Fruit fly (Drosophila melanogaster): ENCODE measurements around the gene CG11037.

Gene CG11037

DNA sequence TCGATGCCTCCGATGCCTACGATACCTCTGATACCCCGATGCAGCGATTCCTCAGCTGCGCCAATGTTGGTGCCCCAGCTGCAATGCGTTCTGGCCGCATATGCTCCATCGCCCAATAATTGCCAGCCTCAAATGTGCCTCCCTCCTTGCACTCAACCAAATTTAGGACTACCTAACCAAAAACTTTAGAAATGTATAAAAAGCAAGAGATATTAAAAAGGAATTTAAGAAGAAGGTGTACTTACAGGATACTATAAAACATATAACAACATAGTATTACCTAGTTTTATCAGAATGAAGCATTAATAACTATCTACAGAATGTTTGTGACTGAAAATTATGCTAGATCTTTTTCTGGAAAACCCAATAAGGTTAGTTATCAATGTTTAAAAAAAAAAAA lies 20.5 kb upstream of the CG11037 start:
- TF ChIP-seq cic (GFP tag; optimal IDR thresholded peaks at IDR 0.05) (no peak), CG33017 (tag; optimal IDR thresholded peaks at IDR 0.05) (no peak), CG5204 (GFP tag; optimal IDR thresholded peaks at IDR 0.05) (no peak), CG1620 (GFP tag; optimal IDR thresholded peaks at IDR 0.05) (no peak), toe (GFP tag; optimal IDR thresholded peaks at IDR 0.05) (no peak), Mnt (GFP tag; optimal IDR thresholded peaks at IDR 0.05) (no peak), Clk (GFP tag; optimal IDR thresholded peaks at IDR 0.05) (no peak), CG11617 (GFP tag; optimal IDR thresholded peaks at IDR 0.05) (no peak), Hr96 (GFP tag; optimal IDR thresholded peaks at IDR 0.05) (no peak), tj (GFP tag; optimal IDR thresholded peaks at IDR 0.05) (no peak), CG7045 (GFP tag; optimal IDR thresholded peaks at IDR 0.05) (no peak), CG12768 (GFP tag; optimal IDR thresholded peaks at IDR 0.05) (no peak)

dm6 chr3L:20980499-20980898 lies 19.3 kb upstream of the CG11037 start:
- TF ChIP-seq pad (GFP tag; optimal IDR thresholded peaks at IDR 0.05), result no peak
- no peak for TF ChIP-seq CG5204 (GFP tag; optimal IDR thresholded peaks at IDR 0.05)
- no peak for TF ChIP-seq Clk (GFP tag; optimal IDR thresholded peaks at IDR 0.05)
- no peak for TF ChIP-seq CG33017 (tag; optimal IDR thresholded peaks at IDR 0.05)
- no peak for TF ChIP-seq Crg-1 (GFP tag; optimal IDR thresholded peaks at IDR 0.05)
- no peak for TF ChIP-seq CG14711 (tag; optimal IDR thresholded peaks at IDR 0.05)
- no peak for TF ChIP-seq cic (GFP tag; optimal IDR thresholded peaks at IDR 0.05)
- TF ChIP-seq CG1620 (GFP tag; optimal IDR thresholded peaks at IDR 0.05), result no peak

- TF ChIP-seq tj (GFP tag; optimal IDR thresholded peaks at IDR 0.05) (no peak), Crg-1 (GFP tag; optimal IDR thresholded peaks at IDR 0.05) (no peak), cic (GFP tag; optimal IDR thresholded peaks at IDR 0.05) (no peak), bab1 (GFP tag; optimal IDR thresholded peaks at IDR 0.05) (no peak), toe (GFP tag; optimal IDR thresholded peaks at IDR 0.05) (no peak), ovo (GFP tag; optimal IDR thresholded peaks at IDR 0.05) (no peak), CG7101 (tag; optimal IDR thresholded peaks at IDR 0.05) (no peak), Clk (GFP tag; optimal IDR thresholded peaks at IDR 0.05) (no peak), CG7045 (GFP tag; optimal IDR thresholded peaks at IDR 0.05) (no peak), Mnt (GFP tag; optimal IDR thresholded peaks at IDR 0.05) (no peak)
These were observed 16.0 kb upstream of the CG11037 start for dm6 chr3L:20976967-20977720.

DNA sequence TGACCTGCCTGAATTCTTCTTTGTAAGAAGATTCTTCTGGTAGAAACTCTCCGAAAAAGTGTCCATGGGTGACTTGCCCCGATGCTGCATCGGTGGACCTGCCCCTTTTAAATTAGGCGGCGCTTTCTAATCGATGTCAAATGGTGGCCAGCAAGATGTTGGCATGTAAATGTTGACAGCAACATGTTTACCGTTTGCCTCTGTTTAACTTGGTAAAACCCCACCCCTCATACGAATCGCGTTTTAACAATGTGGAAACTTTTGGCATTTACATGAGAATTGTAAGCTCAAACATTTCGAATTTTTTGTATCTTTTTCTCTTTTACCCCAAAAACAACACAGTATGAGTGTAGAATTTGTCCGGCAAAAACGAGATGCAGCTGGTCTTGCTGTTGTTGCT lies 15.2 kb upstream of the CG11037 start:
- TF ChIP-seq CG7101 (tag; optimal IDR thresholded peaks at IDR 0.05) (no peak), cnc (optimal IDR thresholded peaks at IDR 0.05) (no peak), tj (GFP tag; optimal IDR thresholded peaks at IDR 0.05) (no peak), ovo (GFP tag; optimal IDR thresholded peaks at IDR 0.05) (no peak), CG5204 (GFP tag; optimal IDR thresholded peaks at IDR 0.05) (no peak), toe (GFP tag; optimal IDR thresholded peaks at IDR 0.05) (no peak), bab1 (GFP tag; optimal IDR thresholded peaks at IDR 0.05) (no peak), kay (GFP tag; ENCODE audit: borderline replicate concordance) (no peak), Mnt (GFP tag; optimal IDR thresholded peaks at IDR 0.05) (no peak), CG14711 (tag; optimal IDR thresholded peaks at IDR 0.05) (no peak), Clk (GFP tag; optimal IDR thresholded peaks at IDR 0.05) (no peak)

DNA sequence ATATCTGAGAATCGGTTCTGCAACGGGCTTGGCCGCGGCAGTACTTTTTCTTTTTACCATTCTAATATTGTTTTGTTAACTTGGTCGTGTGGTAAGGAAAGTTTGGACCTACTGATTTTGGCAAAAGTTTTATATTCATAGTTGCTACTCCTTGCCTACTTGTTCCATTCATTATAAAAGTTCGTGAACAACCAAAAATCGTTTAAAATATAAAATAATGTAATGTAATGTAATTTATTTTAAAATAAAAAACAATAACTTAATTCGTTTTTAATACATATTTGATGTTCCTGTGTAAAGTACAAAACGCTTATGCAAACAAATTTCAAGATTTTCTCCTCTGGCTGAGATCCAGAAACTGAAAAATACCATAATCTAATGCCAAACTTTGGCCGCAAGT lies 13.4 kb upstream of the CG11037 start, which contains the start of gene CG33286:
Gene CG33286 (minus strand): TSS at position 101 of the 400 bp plus-strand sequence.
- TF ChIP-seq CG14711 (tag; optimal IDR thresholded peaks at IDR 0.05) (no peak), cic (GFP tag; optimal IDR thresholded peaks at IDR 0.05) (no peak), kay (GFP tag; ENCODE audit: borderline replicate concordance) (no peak), CG12768 (GFP tag; optimal IDR thresholded peaks at IDR 0.05) (no peak), toe (GFP tag; optimal IDR thresholded peaks at IDR 0.05) (no peak), CG7045 (GFP tag; optimal IDR thresholded peaks at IDR 0.05) (no peak), CG33017 (tag; optimal IDR thresholded peaks at IDR 0.05) (no peak), Hr96 (GFP tag; optimal IDR thresholded peaks at IDR 0.05) (no peak), tj (GFP tag; optimal IDR thresholded peaks at IDR 0.05) (no peak), CG1620 (GFP tag; optimal IDR thresholded peaks at IDR 0.05) (no peak), CG7101 (tag; optimal IDR thresholded peaks at IDR 0.05) (no peak)

dm6 chr3L:20970563-20970962 lies 9.4 kb upstream of the CG11037 start, which contains the start of gene CG33287:
Gene CG33287, minus strand, starts transcription at chr3L:20970663.
- TF ChIP-seq CG7045 (GFP tag; optimal IDR thresholded peaks at IDR 0.05) (no peak), bab1 (GFP tag; optimal IDR thresholded peaks at IDR 0.05) (no peak), ovo (GFP tag; optimal IDR thresholded peaks at IDR 0.05) (no peak), toe (GFP tag; optimal IDR thresholded peaks at IDR 0.05) (no peak), CG5204 (GFP tag; optimal IDR thresholded peaks at IDR 0.05) (no peak), tj (GFP tag; optimal IDR thresholded peaks at IDR 0.05) (no peak), Crg-1 (GFP tag; optimal IDR thresholded peaks at IDR 0.05) (no peak), CG7101 (tag; optimal IDR thresholded peaks at IDR 0.05) (no peak)

DNA sequence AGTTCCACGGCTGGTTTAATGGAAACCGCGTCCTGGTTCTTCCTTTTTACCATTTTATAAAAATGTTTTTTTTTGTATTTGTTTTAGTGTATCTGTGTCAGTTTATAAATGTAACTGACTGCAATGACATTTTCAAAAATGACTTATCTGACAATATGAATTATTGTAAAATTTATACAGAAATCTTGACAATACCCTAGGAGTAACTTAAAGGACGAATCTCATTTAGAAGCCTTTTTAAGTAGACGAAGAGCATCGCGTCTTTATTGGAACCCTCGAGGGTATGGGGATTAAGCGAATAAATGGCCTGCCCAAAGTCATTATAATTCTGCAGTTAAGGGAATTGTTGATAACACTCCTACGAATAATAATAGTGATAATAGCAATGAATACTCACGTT lies 5.5 kb upstream of the CG11037 start, which contains the start of gene CG12983:
Gene CG12983 (minus strand): TSS at position 101 of the 400 bp plus-strand sequence.
- no peak for TF ChIP-seq Mnt (GFP tag; optimal IDR thresholded peaks at IDR 0.05)
- no peak for TF ChIP-seq tj (GFP tag; optimal IDR thresholded peaks at IDR 0.05)
- TF ChIP-seq cic (GFP tag; optimal IDR thresholded peaks at IDR 0.05), result no peak
- no peak for TF ChIP-seq toe (GFP tag; optimal IDR thresholded peaks at IDR 0.05)
- TF ChIP-seq CG1620 (GFP tag; optimal IDR thresholded peaks at IDR 0.05), result no peak
- TF ChIP-seq Crg-1 (GFP tag; optimal IDR thresholded peaks at IDR 0.05), result no peak
- no peak for TF ChIP-seq ovo (GFP tag; optimal IDR thresholded peaks at IDR 0.05)
- no peak for TF ChIP-seq bab1 (GFP tag; optimal IDR thresholded peaks at IDR 0.05)
- no peak for TF ChIP-seq CG33017 (tag; optimal IDR thresholded peaks at IDR 0.05)
- no peak for TF ChIP-seq CG14711 (tag; optimal IDR thresholded peaks at IDR 0.05)
- no peak for TF ChIP-seq Hr96 (GFP tag; optimal IDR thresholded peaks at IDR 0.05)
- TF ChIP-seq CG7045 (GFP tag; optimal IDR thresholded peaks at IDR 0.05), result no peak
- no peak for TF ChIP-seq CG11617 (GFP tag; optimal IDR thresholded peaks at IDR 0.05)
- no peak for TF ChIP-seq CG12768 (GFP tag; optimal IDR thresholded peaks at IDR 0.05)
- no peak for TF ChIP-seq kay (GFP tag; ENCODE audit: borderline replicate concordance)
- TF ChIP-seq CG7101 (tag; optimal IDR thresholded peaks at IDR 0.05), result no peak
- no peak for TF ChIP-seq CG5204 (GFP tag; optimal IDR thresholded peaks at IDR 0.05)

Measured in whole organism, adult.